Worm (Caenorhabditis elegans) whole organism, L4 larva: ENCODE data around the gene vha-4.

Experiments
- F37D6.2 ChIP-seq: sonication (generic microtip); optimal IDR thresholded peaks from 2 replicates; lab custom pipeline; 2016; ENCODE audit warnings: mild to moderate bottlenecking, missing genetic modification characterization, missing compliant biosample characterization
- F49E8.2 ChIP-seq: sonication (generic microtip); optimal IDR thresholded peaks from 2 replicates; lab custom pipeline; 2016; ENCODE audit warnings: missing compliant biosample characterization, mild to moderate bottlenecking, missing genetic modification characterization, borderline replicate concordance
- R02D3.7 ChIP-seq: fragments of 150-350 bp; sonication (generic microtip); optimal IDR thresholded peaks from 3 replicates; lab custom pipeline; 2014; ENCODE audit warnings: missing biosample characterization, missing genetic modification characterization
- T20F7.1 ChIP-seq: fragments of 200-800 bp; sonication (Bioruptor generic); optimal IDR thresholded peaks from 2 replicates; lab custom pipeline; 2018; ENCODE audit warnings: mild to moderate bottlenecking, missing genetic modification characterization, missing compliant biosample characterization
- T26A8.4 ChIP-seq: fragments of 200-800 bp; sonication (Bioruptor generic); IDR thresholded peaks from 2 replicates; pipeline ENCODE4 v1.3.6; 2022; ENCODE audit warnings: missing genetic modification characterization, missing compliant biosample characterization
- Y48G9A.11 ChIP-seq: fragments of 200-800 bp; sonication (Bioruptor generic); IDR thresholded peaks from 2 replicates; pipeline ENCODE4 v1.3.6; 2022; ENCODE audit warnings: missing genetic modification reagents, missing genetic modification characterization, missing compliant biosample characterization
- ama-1 ChIP-seq: fragments of 150-350 bp; optimal IDR thresholded peaks from 2 replicates; lab custom pipeline; 2014; ENCODE audit warnings: inconsistent platforms, mixed read lengths
- attf-4 ChIP-seq: sonication (generic microtip); optimal IDR thresholded peaks from 3 replicates; lab custom pipeline; 2017; ENCODE audit warnings: missing biosample characterization, missing genetic modification characterization
- ceh-28 ChIP-seq: fragments of 150-350 bp; optimal IDR thresholded peaks from 2 replicates; lab custom pipeline; 2014; ENCODE audit warnings: missing biosample characterization, missing genetic modification reagents, missing genetic modification characterization
- ceh-44 ChIP-seq: fragments of 200-800 bp; sonication (Bioruptor generic); IDR thresholded peaks from 2 replicates; pipeline ENCODE4 v1.3.6; 2022; ENCODE audit warnings: missing genetic modification reagents, missing genetic modification characterization, missing compliant biosample characterization
- ceh-62 ChIP-seq: sonication (generic microtip); optimal IDR thresholded peaks from 2 replicates; lab custom pipeline; 2017; ENCODE audit warnings: missing biosample characterization, missing genetic modification characterization
- ces-1 ChIP-seq: fragments of 150-350 bp; sonication (generic microtip); optimal IDR thresholded peaks from 4 replicates; lab custom pipeline; 2014; ENCODE audit warnings: missing biosample characterization, missing genetic modification reagents, missing genetic modification characterization
- cey-2 ChIP-seq: sonication (generic microtip); optimal IDR thresholded peaks from 3 replicates; lab custom pipeline; 2017; ENCODE audit warnings: missing genetic modification characterization, mild to moderate bottlenecking, missing compliant biosample characterization, antibody characterized with exemption, borderline replicate concordance; ENCODE audit not compliant: insufficient read depth
- ctbp-1 ChIP-seq: fragments of 200-800 bp; sonication (Bioruptor generic); IDR thresholded peaks from 2 replicates; pipeline ENCODE4 v1.3.6; 2022; ENCODE audit warnings: missing genetic modification reagents, missing genetic modification characterization, missing compliant biosample characterization
- daf-16 ChIP-seq, 3 experiments: sonication (generic microtip); optimal IDR thresholded peaks; 2 replicates each; lab custom pipeline; 2016 to 2017; ENCODE audit warnings: missing genetic modification characterization in 3 of 3, missing genetic modification reagents in 3 of 3, mild to moderate bottlenecking in 2 of 3, missing compliant biosample characterization in 2 of 3, missing biosample characterization in 1 of 3, moderate library complexity in 1 of 3
- daf-19 ChIP-seq: fragments of 200-800 bp; sonication (Bioruptor generic); conservative IDR thresholded peaks from 2 replicates; pipeline ENCODE4 v1.3.6; 2022; ENCODE audit warnings: missing genetic modification characterization, missing compliant biosample characterization
- dmd-8 ChIP-seq: fragments of 200-800 bp; sonication (Bioruptor generic); IDR thresholded peaks from 2 replicates; pipeline ENCODE4 v1.3.6; 2022; ENCODE audit warnings: missing genetic modification characterization, missing compliant biosample characterization
- dpl-1 ChIP-seq: fragments of 150-350 bp; optimal IDR thresholded peaks from 2 replicates; lab custom pipeline; 2014; ENCODE audit warnings: missing biosample characterization, missing genetic modification reagents, missing genetic modification characterization
- dve-1 ChIP-seq: sonication (generic microtip); optimal IDR thresholded peaks from 2 replicates; lab custom pipeline; 2017; ENCODE audit warnings: antibody characterized with exemption, mild to moderate bottlenecking, missing genetic modification characterization, missing compliant biosample characterization; ENCODE audit not compliant: insufficient read depth
- egl-27 ChIP-seq: sonication (generic microtip); optimal IDR thresholded peaks from 3 replicates; lab custom pipeline; 2017; ENCODE audit warnings: missing biosample characterization, missing genetic modification reagents, missing genetic modification characterization
- egl-43 ChIP-seq: fragments of 200-800 bp; sonication (Bioruptor generic); IDR thresholded peaks from 2 replicates; pipeline ENCODE4 v1.3.6; 2022; ENCODE audit warnings: missing genetic modification reagents, missing genetic modification characterization, missing compliant biosample characterization
- fos-1 ChIP-seq: fragments of 150-350 bp; optimal IDR thresholded peaks from 2 replicates; lab custom pipeline; 2014; ENCODE audit warnings: missing biosample characterization, missing genetic modification characterization
- hif-1 ChIP-seq, 2 experiments: sonication (generic microtip); optimal IDR thresholded peaks; 2 replicates each; lab custom pipeline; 2016 to 2017; ENCODE audit warnings: missing compliant biosample characterization in 2 of 2, missing genetic modification characterization in 2 of 2, missing genetic modification reagents in 2 of 2, missing genotype in 2 of 2, mild to moderate bottlenecking in 1 of 2
- jun-1 ChIP-seq: fragments of 150-350 bp; optimal IDR thresholded peaks from 2 replicates; lab custom pipeline; 2014; ENCODE audit warnings: missing biosample characterization, missing genetic modification reagents, missing genetic modification characterization
- lim-7 ChIP-seq: fragments of 200-800 bp; sonication (Bioruptor generic); IDR thresholded peaks from 2 replicates; pipeline ENCODE4 v1.3.6; 2022; ENCODE audit warnings: missing genetic modification characterization, missing compliant biosample characterization
- lin-1 ChIP-seq: fragments of 200-800 bp; sonication (Bioruptor generic); IDR thresholded peaks from 2 replicates; pipeline ENCODE4 v1.3.6; 2022; ENCODE audit warnings: missing genetic modification reagents, missing genetic modification characterization, missing compliant biosample characterization
- lin-13 ChIP-seq: fragments of 150-350 bp; optimal IDR thresholded peaks from 2 replicates; lab custom pipeline; 2014; ENCODE audit warnings: missing biosample characterization, missing genetic modification reagents, missing genetic modification characterization
- lin-29 ChIP-seq: fragments of 200-800 bp; sonication (Bioruptor generic); IDR thresholded peaks from 2 replicates; pipeline ENCODE4 v1.3.6; 2022; ENCODE audit warnings: missing genetic modification reagents, missing genetic modification characterization, missing compliant biosample characterization
- lin-38 ChIP-seq: fragments of 200-800 bp; sonication (Bioruptor generic); IDR thresholded peaks from 2 replicates; pipeline ENCODE4 v1.3.6; 2022; ENCODE audit warnings: missing genetic modification reagents, missing genetic modification characterization, missing compliant biosample characterization
- lir-3 ChIP-seq: sonication (generic microtip); optimal IDR thresholded peaks from 2 replicates; lab custom pipeline; 2016; ENCODE audit warnings: mild to moderate bottlenecking, missing genetic modification characterization, missing compliant biosample characterization
- lsy-2 ChIP-seq, 2 experiments: fragments of 150-350 bp in 1 of 2; sonication (generic microtip) in 1 of 2; optimal IDR thresholded peaks; 2 replicates each; lab custom pipeline; 2014 to 2017; ENCODE audit warnings: missing biosample characterization in 2 of 2, missing genetic modification characterization in 2 of 2
- mdl-1 ChIP-seq, 2 experiments: fragments of 150-350 bp in 1 of 2; sonication (generic microtip) in 1 of 2; optimal IDR thresholded peaks; 2 replicates each; lab custom pipeline; 2014 to 2017; ENCODE audit warnings: missing biosample characterization in 2 of 2, missing genetic modification characterization in 2 of 2
- mes-2 ChIP-seq: sonication (generic microtip); optimal IDR thresholded peaks from 2 replicates; lab custom pipeline; 2016; ENCODE audit warnings: missing genotype, mild to moderate bottlenecking, missing genetic modification characterization, missing compliant biosample characterization; ENCODE audit not compliant: poor library complexity, severe bottlenecking
- mxl-3 ChIP-seq: fragments of 200-800 bp; sonication (Bioruptor generic); optimal IDR thresholded peaks from 2 replicates; lab custom pipeline; 2018; ENCODE audit warnings: mild to moderate bottlenecking, missing genetic modification characterization, missing compliant biosample characterization
- nhr-28 ChIP-seq: fragments of 150-350 bp; optimal IDR thresholded peaks from 2 replicates; lab custom pipeline; 2014; ENCODE audit warnings: missing biosample characterization, missing genetic modification characterization
- nhr-41 ChIP-seq: fragments of 200-800 bp; sonication (Bioruptor generic); IDR thresholded peaks from 2 replicates; pipeline ENCODE4 v1.3.6; 2022; ENCODE audit warnings: missing genetic modification reagents, missing genetic modification characterization, missing compliant biosample characterization
- nhr-42 ChIP-seq: fragments of 200-800 bp; sonication (Bioruptor generic); IDR thresholded peaks from 2 replicates; pipeline ENCODE4 v1.3.6; 2022; ENCODE audit warnings: missing genetic modification characterization, missing compliant biosample characterization
- nhr-48 ChIP-seq: sonication (generic microtip); optimal IDR thresholded peaks from 2 replicates; lab custom pipeline; 2016; ENCODE audit warnings: mild to moderate bottlenecking, missing genetic modification characterization, missing compliant biosample characterization
- nhr-6 ChIP-seq: fragments of 150-350 bp; optimal IDR thresholded peaks from 2 replicates; lab custom pipeline; 2014; ENCODE audit warnings: missing biosample characterization, missing genetic modification characterization
- nhr-77 ChIP-seq: fragments of 150-350 bp; optimal IDR thresholded peaks from 2 replicates; lab custom pipeline; 2014; ENCODE audit warnings: missing biosample characterization, missing genetic modification characterization
- pqm-1 ChIP-seq: sonication (generic microtip); optimal IDR thresholded peaks from 2 replicates; lab custom pipeline; 2017; ENCODE audit warnings: missing biosample characterization, missing genetic modification characterization
- saeg-2 ChIP-seq: fragments of 200-800 bp; sonication (Bioruptor generic); IDR thresholded peaks from 2 replicates; pipeline ENCODE4 v1.3.6; 2022; ENCODE audit warnings: missing genetic modification reagents, missing genetic modification characterization, missing compliant biosample characterization
- snpc-1.2 ChIP-seq: fragments of 200-800 bp; sonication (Bioruptor generic); IDR thresholded peaks from 2 replicates; pipeline ENCODE4 v1.3.6; 2022; ENCODE audit warnings: missing genetic modification reagents, missing genetic modification characterization, missing compliant biosample characterization
- snpc-4 ChIP-seq: fragments of 150-350 bp; optimal IDR thresholded peaks from 2 replicates; lab custom pipeline; 2014; ENCODE audit warnings: missing biosample characterization, missing genetic modification characterization
- spr-3 ChIP-seq: fragments of 200-800 bp; sonication (Bioruptor generic); optimal IDR thresholded peaks from 2 replicates; lab custom pipeline; 2018; ENCODE audit warnings: mild to moderate bottlenecking, missing genetic modification characterization, missing compliant biosample characterization
- tra-1 ChIP-seq: fragments of 200-800 bp; sonication (Bioruptor generic); IDR thresholded peaks from 2 replicates; pipeline ENCODE4 v1.3.6; 2022; ENCODE audit warnings: missing genetic modification reagents, missing genetic modification characterization, missing compliant biosample characterization
- unc-130 ChIP-seq: sonication (generic microtip); optimal IDR thresholded peaks from 2 replicates; lab custom pipeline; 2016; ENCODE audit warnings: missing genetic modification reagents, missing genetic modification characterization, missing compliant biosample characterization
- unc-39 ChIP-seq: sonication (generic microtip); optimal IDR thresholded peaks from 2 replicates; lab custom pipeline; 2017; ENCODE audit warnings: missing biosample characterization, missing genetic modification characterization
- zfp-2 ChIP-seq: sonication (generic microtip); optimal IDR thresholded peaks from 2 replicates; lab custom pipeline; 2016; ENCODE audit warnings: mild to moderate bottlenecking, missing genetic modification characterization, missing compliant biosample characterization
- zip-2 ChIP-seq: fragments of 150-350 bp; optimal IDR thresholded peaks from 2 replicates; lab custom pipeline; 2014; ENCODE audit warnings: missing biosample characterization, missing genetic modification characterization

Gene vha-4

ce11 chrII:7860221-7860928 is 18.7 kb downstream of the vha-4 start, which contains the start of gene lin-5:
Gene lin-5 (plus strand): TSS chrII:7860574.
- TF ChIP-seq lin-1 (GFP tag; lab: Robert Waterston, UW) (no peak), mes-2 (tag; lab: Kevin White, UChicago) (peak; percentile 70), lim-7 (GFP tag; lab: Robert Waterston, UW) (no peak), nhr-41 (no peak), attf-4 (no peak), dmd-8 (GFP tag; lab: Robert Waterston, UW) (no peak), F49E8.2 (peak; percentile 40), ceh-28 (tag; lab: Kevin White, UChicago) (no peak), nhr-6 (tag; lab: Kevin White, UChicago) (no peak), snpc-4 (tag; lab: Kevin White, UChicago) (no peak), dpl-1 (GFP tag; lab: Kevin White, UChicago) (peak; percentile 90), spr-3 (GFP tag; lab: Kevin White, UChicago) (no peak), cey-2 (tag; lab: Kevin White, UChicago) (no peak), ama-1 (no peak), unc-130 (GFP tag; lab: Kevin White, UChicago) (peak; percentile 74), Y48G9A.11 (peak; percentile 38; the same call in 1 of the 2 replicates), daf-16 (GFP tag; optimal IDR thresholded peaks at IDR 0.05; lab: Kevin White, UChicago) (no peak), daf-16 (tag; optimal IDR thresholded peaks at IDR 0.05; lab: Kevin White, UChicago) (peak; percentile 25), lin-38 (peak; percentile 63), lin-29 (GFP tag; lab: Robert Waterston, UW) (no peak), pqm-1 (tag; lab: Kevin White, UChicago) (no peak), saeg-2 (GFP tag; lab: Robert Waterston, UW) (no peak), nhr-28 (tag; lab: Kevin White, UChicago) (no peak), nhr-42 (GFP tag; lab: Robert Waterston, UW) (no peak), zfp-2 (no peak), mxl-3 (peak; percentile 27), hif-1 (tag; optimal IDR thresholded peaks at IDR 0.05; lab: Kevin White, UChicago) (peak in 1 of 2 experiments; percentile 74), ctbp-1 (GFP tag; lab: Robert Waterston, UW) (no peak), tra-1 (GFP tag; lab: Robert Waterston, UW) (no peak), snpc-1.2 (GFP tag; lab: Robert Waterston, UW) (no peak), ceh-44 (GFP tag; lab: Robert Waterston, UW) (no peak), egl-43 (GFP tag; lab: Robert Waterston, UW) (no peak), ces-1 (GFP tag; lab: Kevin White, UChicago) (no peak), dve-1 (tag; lab: Kevin White, UChicago) (peak; percentile 4), zip-2 (tag; lab: Kevin White, UChicago) (no peak), F37D6.2 (peak; percentile 16), jun-1 (tag; lab: Kevin White, UChicago) (no peak), ceh-62 (tag; lab: Kevin White, UChicago) (no peak), R02D3.7 (no peak), nhr-77 (no peak), T20F7.1 (peak; percentile 58), unc-39 (tag; lab: Kevin White, UChicago) (no peak), lir-3 (tag; lab: Kevin White, UChicago) (no peak), nhr-48 (tag; lab: Kevin White, UChicago) (no peak), daf-19 (GFP tag; lab: Robert Waterston, UW) (no peak), lin-13 (GFP tag; lab: Kevin White, UChicago) (peak; percentile 20), lsy-2 (tag; optimal IDR thresholded peaks at IDR 0.05; lab: Kevin White, UChicago) (peak in 1 of 2 experiments; percentile 86), T26A8.4 (GFP tag; lab: Robert Waterston, UW) (no peak), egl-27 (tag; lab: Kevin White, UChicago) (no peak), mdl-1 (tag; optimal IDR thresholded peaks at IDR 0.05; lab: Kevin White, UChicago) (peak in 1 of 2 experiments; percentile 23), fos-1 (tag; lab: Kevin White, UChicago) (no peak)
